Fruit fly (Drosophila melanogaster) whole organism, embryonic: ENCODE data around the gene CG4702.

Experiments used
- ATbp ChIP-seq: fragments of 200-800 bp; sonication (Bioruptor generic); optimal IDR thresholded peaks from 2 replicates; lab custom pipeline; 2017; ENCODE audit warnings: missing biosample characterization, mild to moderate bottlenecking, missing genetic modification characterization, missing genetic modification reagents
- Bdp1 ChIP-seq: fragments of 200-800 bp; sonication (Bioruptor generic); optimal IDR thresholded peaks from 3 replicates; lab custom pipeline; 2016; ENCODE audit warnings: missing biosample characterization, missing genetic modification characterization
- CG10147 ChIP-seq: fragments of 200-800 bp; sonication (Bioruptor generic); optimal IDR thresholded peaks from 2 replicates; lab custom pipeline; 2019; ENCODE audit warnings: missing biosample characterization, mild to moderate bottlenecking, missing genetic modification characterization, moderate library complexity
- CG11456 ChIP-seq: fragments of 200-800 bp; sonication (Bioruptor generic); IDR thresholded peaks from 3 replicates; pipeline ENCODE4 v1.3.6; 2022; ENCODE audit warnings: missing biosample characterization, missing genetic modification characterization
- CG12155 ChIP-seq: fragments of 200-800 bp; sonication (Bioruptor generic); optimal IDR thresholded peaks from 3 replicates; lab custom pipeline; 2016; ENCODE audit warnings: missing biosample characterization, missing genetic modification characterization
- CrebB ChIP-seq: fragments of 200-800 bp; sonication (Bioruptor generic); optimal IDR thresholded peaks from 3 replicates; lab custom pipeline; 2018; ENCODE audit warnings: missing biosample characterization, mild to moderate bottlenecking, missing genetic modification characterization
- Lpt ChIP-seq: fragments of >200 bp; optimal IDR thresholded peaks from 2 replicates; lab custom pipeline; 2018; ENCODE audit warnings: missing biosample characterization, missing genetic modification characterization
- Taf1 ChIP-seq: fragments of 200-800 bp; sonication (Bioruptor generic); IDR thresholded peaks from 2 replicates; pipeline ENCODE4 v1.3.6; 2022; ENCODE audit warnings: missing biosample characterization, missing genetic modification characterization
- kay ChIP-seq: fragments of 200-800 bp; sonication (Bioruptor generic); optimal IDR thresholded peaks from 2 replicates; lab custom pipeline; 2016; ENCODE audit warnings: missing biosample characterization, missing genetic modification characterization
- pan ChIP-seq, 4 experiments: fragments of >200 bp in 3 of 4; fragments of 200-800 bp in 1 of 4; sonication (Bioruptor generic) in 1 of 4; optimal IDR thresholded peaks in 3 of 4; IDR thresholded peaks in 1 of 4; 2 replicates each; pipeline versions ENCODE4 v1.3.6 to Lab custom; 2017 to 2022; ENCODE audit warnings: missing biosample characterization in 2 of 4, missing genetic modification characterization in 2 of 4, mixed read lengths in 1 of 4

dm6 chr3R:12090549-12090948, 37.5 kb downstream of the CG4702 start, which contains the start of gene ATP8B:
- TF ChIP-seq Lpt (no peak), Taf1 (GFP tag; lab: Robert Waterston, UW) (no peak), kay (no peak), CG12155 (GFP tag; lab: Kevin White, UChicago) (no peak), CG11456 (GFP tag; lab: Robert Waterston, UW) (no peak), CrebB (tag; lab: Kevin White, UChicago) (no peak), ATbp (GFP tag; lab: Kevin White, UChicago) (no peak), pan (optimal IDR thresholded peaks at IDR 0.05; lab: Kevin White, UChicago) (no peak), pan (GFP tag; optimal IDR thresholded peaks at IDR 0.05 in 1 of 2, IDR thresholded peaks at IDR 0.05 in 1 of 2) (no peak), CG10147 (no peak), Bdp1 (GFP tag; lab: Kevin White, UChicago) (no peak)
